Worm (Caenorhabditis elegans): ENCODE results near the gene ilcr-2.

Gene ilcr-2

ce11 chrII:5474946-5475345 is at the start of gene ilcr-2:
ilcr-2 (plus strand) TSS chrII:5475246.
- no peak for TF ChIP-seq nhr-10 (tag; optimal IDR thresholded peaks at IDR 0.05)
- no peak for TF ChIP-seq lin-1 (GFP tag; IDR thresholded peaks at IDR 0.05)
- TF ChIP-seq lin-15B (tag; optimal IDR thresholded peaks at IDR 0.05), result no peak
- TF ChIP-seq ctbp-1 (GFP tag; IDR thresholded peaks at IDR 0.05), result no peak
- TF ChIP-seq daf-16 (GFP tag; optimal IDR thresholded peaks at IDR 0.05), result no peak
- TF ChIP-seq daf-16 (tag; optimal IDR thresholded peaks at IDR 0.05), result no peak
- no peak for TF ChIP-seq ceh-28 (tag; optimal IDR thresholded peaks at IDR 0.05)
- no peak for TF ChIP-seq vab-7 (GFP tag; IDR thresholded peaks at IDR 0.05)
- TF ChIP-seq lir-3 (tag; optimal IDR thresholded peaks at IDR 0.05), result no peak
- no peak for TF ChIP-seq nhr-77 (tag; optimal IDR thresholded peaks at IDR 0.05)
- TF ChIP-seq dmd-9 (GFP tag; IDR thresholded peaks at IDR 0.05), result no peak
- TF ChIP-seq madf-9 (GFP tag; conservative IDR thresholded peaks at IDR 0.05), result no peak
- no peak for TF ChIP-seq set-16 (GFP tag; IDR thresholded peaks at IDR 0.05)

- TF ChIP-seq aha-1 (tag) (peak; percentile 31), F49E8.2 (tag; optimal IDR thresholded peaks at IDR 0.05; ENCODE audit: borderline replicate concordance) (no peak)
Observed at ce11 chrII:5425633-5426032, 49.4 kb upstream of the ilcr-2 start, which contains the start of gene F07F6.8. F07F6.8 (minus strand) TSS chrII:5425733.

- TF ChIP-seq lin-13 (GFP tag; optimal IDR thresholded peaks at IDR 0.05), result no peak
- peak; percentile 16 for TF ChIP-seq dpl-1 (GFP tag; optimal IDR thresholded peaks at IDR 0.05)
- TF ChIP-seq nhr-25 (tag; optimal IDR thresholded peaks at IDR 0.05; ENCODE audit: borderline replicate concordance, insufficient read depth), result peak; percentile 60
- TF ChIP-seq lsy-2 (tag; optimal IDR thresholded peaks at IDR 0.05), result peak in 1 of 2 experiments; percentile 69
- TF ChIP-seq nhr-6 (tag; optimal IDR thresholded peaks at IDR 0.05), result peak; percentile 56
- TF ChIP-seq ceh-28 (tag; optimal IDR thresholded peaks at IDR 0.05), result no peak
- peak; percentile 77 for TF ChIP-seq hlh-11 (tag; optimal IDR thresholded peaks at IDR 0.05)
- TF ChIP-seq hlh-30 (tag; optimal IDR thresholded peaks at IDR 0.05; ENCODE audit: insufficient read depth), result peak; percentile 97
- 0 out of 2 replicates have a peak, but pooled peaks have one; percentile 9 for TF ChIP-seq lin-38 (GFP tag; IDR thresholded peaks at IDR 0.05)
- TF ChIP-seq mep-1 (tag; optimal IDR thresholded peaks at IDR 0.05), result peak; percentile 78
- TF ChIP-seq mdl-1 (tag; optimal IDR thresholded peaks at IDR 0.05), result peak in 1 of 2 experiments; percentile 78
- peak; percentile 38; the same call in 1 of the 2 replicates for TF ChIP-seq dmd-6 (GFP tag; IDR thresholded peaks at IDR 0.05)
- no peak for TF ChIP-seq gei-8 (GFP tag; optimal IDR thresholded peaks at IDR 0.05)
- TF ChIP-seq mxl-2 (GFP tag; conservative IDR thresholded peaks at IDR 0.05), result no peak
- no peak for TF ChIP-seq ctbp-1 (GFP tag; IDR thresholded peaks at IDR 0.05)
- TF ChIP-seq unc-62 (GFP tag; optimal IDR thresholded peaks at IDR 0.05 in 1 of 2), result peak in 1 of 2 experiments; percentile 51
- no peak for TF ChIP-seq unc-62 (tag; optimal IDR thresholded peaks at IDR 0.05)
- TF ChIP-seq hif-1 (tag; optimal IDR thresholded peaks at IDR 0.05), result peak in 1 of 2 experiments; percentile 36
- peak; percentile 76 for TF ChIP-seq nhr-28 (tag; optimal IDR thresholded peaks at IDR 0.05)
- peak; percentile 38 for TF ChIP-seq nhr-48 (tag; optimal IDR thresholded peaks at IDR 0.05)
- peak; percentile 58 for TF ChIP-seq mxl-3 (GFP tag; optimal IDR thresholded peaks at IDR 0.05)
- TF ChIP-seq nhr-102 (tag; optimal IDR thresholded peaks at IDR 0.05), result no peak
- TF ChIP-seq ZK337.2 (GFP tag; IDR thresholded peaks at IDR 0.05), result no peak
- peak; percentile 51 for TF ChIP-seq dve-1 (tag; optimal IDR thresholded peaks at IDR 0.05; ENCODE audit: insufficient read depth)
- TF ChIP-seq daf-16 (GFP tag; optimal IDR thresholded peaks at IDR 0.05), result no peak
- peak; percentile 63 for TF ChIP-seq daf-16 (tag; optimal IDR thresholded peaks at IDR 0.05)
- peak; percentile 41 for TF ChIP-seq mes-2 (tag; optimal IDR thresholded peaks at IDR 0.05; ENCODE audit: poor library complexity, severe bottlenecking)
- TF ChIP-seq pqm-1 (tag; optimal IDR thresholded peaks at IDR 0.05), result peak; percentile 58
- TF ChIP-seq hmg-1.1 (GFP tag; IDR thresholded peaks at IDR 0.05), result no peak
- TF ChIP-seq daf-19 (GFP tag; conservative IDR thresholded peaks at IDR 0.05), result no peak
- TF ChIP-seq pha-4 (GFP tag; IDR thresholded peaks at IDR 0.05), result peak; percentile 55
- TF ChIP-seq pha-4 (tag; optimal IDR thresholded peaks at IDR 0.05), result peak; percentile 76
- peak; percentile 63 for TF ChIP-seq nhr-77 (tag; optimal IDR thresholded peaks at IDR 0.05)
- no peak for TF ChIP-seq unc-130 (GFP tag; optimal IDR thresholded peaks at IDR 0.05)
Observed at ce11 chrII:5426054-5426453, 49.0 kb upstream of the ilcr-2 start.
